Fruit fly (Drosophila melanogaster): ENCODE results near the gene Sce.

- no peak for TF ChIP-seq Sin3A (optimal IDR thresholded peaks at IDR 0.05)
- no peak for TF ChIP-seq Myc (optimal IDR thresholded peaks at IDR 0.05)
- no peak for TF ChIP-seq insv (optimal IDR thresholded peaks at IDR 0.05)
- TF ChIP-seq psq (optimal IDR thresholded peaks at IDR 0.05): no peak
These were observed 3.2 kb upstream of the Sce start for dm6 chr3R:27685074-27685473.
